Worm (Caenorhabditis elegans): ENCODE measurements around the gene brc-1.

- no peak for TF ChIP-seq Y75B8A.6 (GFP tag; IDR thresholded peaks at IDR 0.05)
- no peak for TF ChIP-seq nhr-28 (tag; optimal IDR thresholded peaks at IDR 0.05)
- TF ChIP-seq unc-62 (GFP tag; optimal IDR thresholded peaks at IDR 0.05 in 1 of 2), result no peak
- TF ChIP-seq unc-62 (tag; optimal IDR thresholded peaks at IDR 0.05), result no peak
- TF ChIP-seq nhr-11 (tag; optimal IDR thresholded peaks at IDR 0.05), result no peak
- TF ChIP-seq ztf-11 (tag; optimal IDR thresholded peaks at IDR 0.05), result no peak
- no peak for TF ChIP-seq dmd-8 (GFP tag; IDR thresholded peaks at IDR 0.05)
- TF ChIP-seq attf-4 (tag; optimal IDR thresholded peaks at IDR 0.05), result no peak
- no peak for TF ChIP-seq ces-1 (GFP tag; optimal IDR thresholded peaks at IDR 0.05)
These were observed 43.2 kb downstream of the brc-1 start, which contains the start of gene dpy-27 for ce11 chrIII:3819579-3819978.
